Fruit fly (Drosophila melanogaster) whole organism, embryonic: ENCODE data around the gene Dbp73D.

Experiments
- Adf1 ChIP-seq: fragments of 200-800 bp; sonication (Bioruptor generic); IDR thresholded peaks from 2 replicates; pipeline ENCODE4 v1.3.6; 2022; ENCODE audit warnings: missing biosample characterization, missing genetic modification characterization
- BtbVII ChIP-seq: fragments of 200-800 bp; sonication (Bioruptor generic); optimal IDR thresholded peaks from 3 replicates; lab custom pipeline; 2017; ENCODE audit warnings: missing biosample characterization, mild to moderate bottlenecking, missing genetic modification characterization
- CG10147 ChIP-seq: fragments of 200-800 bp; sonication (Bioruptor generic); optimal IDR thresholded peaks from 2 replicates; lab custom pipeline; 2019; ENCODE audit warnings: missing biosample characterization, mild to moderate bottlenecking, missing genetic modification characterization, moderate library complexity
- CG1024 ChIP-seq: fragments of 200-800 bp; sonication (Bioruptor generic); IDR thresholded peaks from 2 replicates; pipeline ENCODE4 v1.3.6; 2022; ENCODE audit warnings: missing biosample characterization, missing genetic modification characterization
- CG10462 ChIP-seq: fragments of 200-800 bp; sonication (Bioruptor generic); optimal IDR thresholded peaks from 2 replicates; lab custom pipeline; 2016; ENCODE audit warnings: missing biosample characterization, missing genetic modification characterization
- CG12744 ChIP-seq: fragments of 200-800 bp; sonication (Bioruptor generic); optimal IDR thresholded peaks from 2 replicates; lab custom pipeline; 2016; ENCODE audit warnings: missing biosample characterization, missing genetic modification characterization
- CG16863 ChIP-seq: fragments of 200-800 bp; sonication (Bioruptor generic); optimal IDR thresholded peaks from 3 replicates; lab custom pipeline; 2016; ENCODE audit warnings: missing biosample characterization, missing genetic modification characterization
- CG17328 ChIP-seq: fragments of 200-800 bp; sonication (Bioruptor generic); IDR thresholded peaks from 2 replicates; pipeline ENCODE4 v1.3.6; 2022; ENCODE audit warnings: missing biosample characterization, missing genetic modification characterization
- CG17385 ChIP-seq: fragments of 200-800 bp; sonication (Bioruptor generic); optimal IDR thresholded peaks from 3 replicates; lab custom pipeline; 2018; ENCODE audit warnings: missing biosample characterization, mild to moderate bottlenecking, missing genetic modification characterization
- CG17912 ChIP-seq: fragments of 200-800 bp; sonication (Bioruptor generic); optimal IDR thresholded peaks from 2 replicates; lab custom pipeline; 2018; ENCODE audit warnings: missing biosample characterization, mild to moderate bottlenecking, missing genetic modification characterization
- CG43689 ChIP-seq: fragments of 200-800 bp; sonication (Bioruptor generic); IDR thresholded peaks from 2 replicates; pipeline ENCODE4 v1.3.6; 2022; ENCODE audit warnings: missing biosample characterization, missing genetic modification characterization
- CG5953 ChIP-seq: fragments of 200-800 bp; sonication (Bioruptor generic); IDR thresholded peaks from 2 replicates; pipeline ENCODE4 v1.3.6; 2022; ENCODE audit warnings: missing biosample characterization, missing genetic modification characterization
- CG7372 ChIP-seq: fragments of 200-800 bp; sonication (Bioruptor generic); IDR thresholded peaks from 2 replicates; pipeline ENCODE4 v1.3.6; 2022; ENCODE audit warnings: missing biosample characterization, missing genetic modification characterization
- CG8388 ChIP-seq: fragments of 200-800 bp; sonication (Bioruptor generic); optimal IDR thresholded peaks from 2 replicates; lab custom pipeline; 2019; ENCODE audit warnings: missing biosample characterization, mild to moderate bottlenecking, missing genetic modification characterization, moderate library complexity
- CG8924 ChIP-seq: fragments of 200-800 bp; optimal IDR thresholded peaks from 3 replicates; lab custom pipeline; 2019; ENCODE audit warnings: missing biosample characterization, mild to moderate bottlenecking, missing genetic modification characterization, moderate library complexity
- CG8944 ChIP-seq: fragments of 200-800 bp; sonication (Bioruptor generic); optimal IDR thresholded peaks from 3 replicates; lab custom pipeline; 2016; ENCODE audit warnings: missing biosample characterization, missing genetic modification characterization
- CG9437 ChIP-seq: fragments of 200-800 bp; sonication (Bioruptor generic); optimal IDR thresholded peaks from 2 replicates; lab custom pipeline; 2018; ENCODE audit warnings: missing biosample characterization, mild to moderate bottlenecking, missing genetic modification characterization
- CG9797 ChIP-seq: fragments of 200-800 bp; sonication (Bioruptor generic); optimal IDR thresholded peaks from 3 replicates; lab custom pipeline; 2018; ENCODE audit warnings: missing biosample characterization, mild to moderate bottlenecking, missing genetic modification characterization
- CTCF ChIP-seq: fragments of 200-800 bp; sonication (Bioruptor generic); optimal IDR thresholded peaks from 2 replicates; lab custom pipeline; 2017; ENCODE audit warnings: missing biosample characterization, mild to moderate bottlenecking, missing genetic modification characterization, moderate library complexity
- Dip2 ChIP-seq: fragments of 200-800 bp; sonication (Bioruptor generic); IDR thresholded peaks from 2 replicates; pipeline ENCODE4 v1.3.6; 2022; ENCODE audit warnings: missing biosample characterization, missing genetic modification characterization
- Fer2 ChIP-seq: fragments of 200-800 bp; sonication (Bioruptor generic); optimal IDR thresholded peaks from 2 replicates; lab custom pipeline; 2018; ENCODE audit warnings: missing biosample characterization, mild to moderate bottlenecking, missing genetic modification characterization, moderate library complexity
- Hey ChIP-seq: fragments of 200-800 bp; sonication (Bioruptor generic); optimal IDR thresholded peaks from 3 replicates; lab custom pipeline; 2018; ENCODE audit warnings: missing biosample characterization, mild to moderate bottlenecking, missing genetic modification characterization
- Hr39 ChIP-seq: fragments of >200 bp; optimal IDR thresholded peaks from 2 replicates; lab custom pipeline; 2017
- NK7.1 ChIP-seq: fragments of 200-800 bp; sonication (Bioruptor generic); optimal IDR thresholded peaks from 3 replicates; lab custom pipeline; 2016; ENCODE audit warnings: missing biosample characterization, missing genetic modification characterization
- Neu2 ChIP-seq: fragments of 200-800 bp; sonication (Bioruptor generic); optimal IDR thresholded peaks from 3 replicates; lab custom pipeline; 2016; ENCODE audit warnings: missing biosample characterization, missing genetic modification characterization, borderline replicate concordance
- Pdp1 ChIP-seq, 2 experiments: fragments of 200-800 bp; sonication (Bioruptor generic); optimal IDR thresholded peaks; 3 replicates each; lab custom pipeline; 2016; ENCODE audit warnings: missing biosample characterization in 2 of 2, missing genetic modification characterization in 2 of 2, mild to moderate bottlenecking in 1 of 2, moderate library complexity in 1 of 2
- Ravus ChIP-seq: fragments of 200-800 bp; sonication (Bioruptor generic); IDR thresholded peaks from 2 replicates; pipeline ENCODE4 v1.3.6; 2022; ENCODE audit warnings: missing biosample characterization, missing genetic modification characterization
- Side ChIP-seq: fragments of 200-800 bp; sonication (Bioruptor generic); optimal IDR thresholded peaks from 2 replicates; lab custom pipeline; 2016; ENCODE audit warnings: missing biosample characterization, missing genetic modification characterization
- Spps ChIP-seq: fragments of 200-800 bp; sonication (Bioruptor generic); optimal IDR thresholded peaks from 2 replicates; lab custom pipeline; 2018; ENCODE audit warnings: missing biosample characterization, mild to moderate bottlenecking, missing genetic modification characterization
- abd-A ChIP-seq: fragments of 200-800 bp; sonication (Bioruptor generic); optimal IDR thresholded peaks from 3 replicates; lab custom pipeline; 2019; ENCODE audit warnings: missing biosample characterization, mild to moderate bottlenecking, missing genetic modification characterization, moderate library complexity
- ac ChIP-seq: fragments of 200-800 bp; sonication (Bioruptor generic); optimal IDR thresholded peaks from 3 replicates; lab custom pipeline; 2017; ENCODE audit warnings: missing biosample characterization, mild to moderate bottlenecking, missing genetic modification characterization
- ara ChIP-seq: fragments of 200-800 bp; sonication (Bioruptor generic); IDR thresholded peaks from 2 replicates; pipeline ENCODE4 v1.3.6; 2022; ENCODE audit warnings: missing biosample characterization, missing genetic modification characterization
- ash1 ChIP-seq: fragments of 200-800 bp; sonication (Bioruptor generic); optimal IDR thresholded peaks from 2 replicates; lab custom pipeline; 2018; ENCODE audit warnings: missing biosample characterization, mild to moderate bottlenecking, missing genetic modification characterization
- br ChIP-seq: fragments of >200 bp; optimal IDR thresholded peaks from 2 replicates; lab custom pipeline; 2017
- btn ChIP-seq: fragments of 200-800 bp; sonication (Bioruptor generic); optimal IDR thresholded peaks from 2 replicates; lab custom pipeline; 2016; ENCODE audit warnings: missing biosample characterization, missing genetic modification characterization
- cad ChIP-seq: fragments of >200 bp; optimal IDR thresholded peaks from 2 replicates; lab custom pipeline; 2017; ENCODE audit warnings: missing biosample characterization, missing genetic modification characterization
- crol ChIP-seq: fragments of 200-800 bp; sonication (Bioruptor generic); IDR thresholded peaks from 2 replicates; pipeline ENCODE4 v1.3.6; 2022; ENCODE audit warnings: missing biosample characterization, missing genetic modification characterization
- crp ChIP-seq, 2 experiments: fragments of 200-800 bp; sonication (Bioruptor generic); optimal IDR thresholded peaks; 2 replicates in 1 of 2; 3 replicates in 1 of 2; lab custom pipeline; 2017; ENCODE audit warnings: missing biosample characterization in 2 of 2, missing genetic modification characterization in 2 of 2, mild to moderate bottlenecking in 1 of 2, moderate library complexity in 1 of 2
- exex ChIP-seq: fragments of 200-800 bp; sonication (Bioruptor generic); optimal IDR thresholded peaks from 4 replicates; lab custom pipeline; 2018; ENCODE audit warnings: missing biosample characterization, mild to moderate bottlenecking, missing genetic modification characterization, moderate library complexity
- gsb ChIP-seq: fragments of 200-800 bp; sonication (Bioruptor generic); IDR thresholded peaks from 2 replicates; pipeline ENCODE4 v1.3.6; 2022; ENCODE audit warnings: missing biosample characterization, missing genetic modification characterization
- insv ChIP-seq, 2 experiments: fragments of 200-800 bp; sonication (Bioruptor generic); optimal IDR thresholded peaks; 3 replicates each; lab custom pipeline; 2016 to 2018; ENCODE audit warnings: missing biosample characterization in 2 of 2, missing genetic modification characterization in 2 of 2
- jing ChIP-seq: fragments of 200-800 bp; sonication (Bioruptor generic); optimal IDR thresholded peaks from 2 replicates; lab custom pipeline; 2018; ENCODE audit warnings: missing biosample characterization, mild to moderate bottlenecking, missing genetic modification characterization
- kah ChIP-seq: fragments of 200-800 bp; sonication (Bioruptor generic); optimal IDR thresholded peaks from 2 replicates; lab custom pipeline; 2018; ENCODE audit warnings: missing biosample characterization, mild to moderate bottlenecking, missing genetic modification characterization
- kay ChIP-seq: fragments of 200-800 bp; sonication (Bioruptor generic); optimal IDR thresholded peaks from 2 replicates; lab custom pipeline; 2016; ENCODE audit warnings: missing biosample characterization, missing genetic modification characterization
- pita ChIP-seq: fragments of 200-800 bp; sonication (Bioruptor generic); optimal IDR thresholded peaks from 2 replicates; lab custom pipeline; 2017; ENCODE audit warnings: missing biosample characterization, mild to moderate bottlenecking, missing genetic modification characterization
- pum ChIP-seq: fragments of 200-800 bp; sonication (Bioruptor generic); optimal IDR thresholded peaks from 2 replicates; lab custom pipeline; 2016; ENCODE audit warnings: missing biosample characterization, missing genetic modification characterization
- tin ChIP-seq: fragments of 200-800 bp; sonication (Bioruptor generic); optimal IDR thresholded peaks from 3 replicates; lab custom pipeline; 2016; ENCODE audit warnings: missing biosample characterization, missing genetic modification characterization
- trem ChIP-seq: fragments of 200-800 bp; optimal IDR thresholded peaks from 3 replicates; lab custom pipeline; 2019; ENCODE audit warnings: missing biosample characterization, mild to moderate bottlenecking, missing genetic modification characterization, moderate library complexity
- usp ChIP-seq: fragments of >200 bp; optimal IDR thresholded peaks from 2 replicates; lab custom pipeline; 2017; ENCODE audit warnings: missing biosample characterization, missing genetic modification characterization
- wdn ChIP-seq: fragments of 200-800 bp; sonication (Bioruptor generic); IDR thresholded peaks from 2 replicates; pipeline ENCODE4 v1.3.6; 2022; ENCODE audit warnings: missing biosample characterization, missing genetic modification characterization
- wek ChIP-seq: fragments of 200-800 bp; sonication (Bioruptor generic); optimal IDR thresholded peaks from 3 replicates; lab custom pipeline; 2018; ENCODE audit warnings: missing biosample characterization, mild to moderate bottlenecking, missing genetic modification characterization, moderate library complexity
- z ChIP-seq: fragments of 200-800 bp; sonication (Bioruptor generic); IDR thresholded peaks from 3 replicates; pipeline ENCODE4 v1.3.6; 2022; ENCODE audit warnings: missing biosample characterization, missing genetic modification characterization
- zen2 ChIP-seq: fragments of 200-800 bp; sonication (Bioruptor generic); IDR thresholded peaks from 3 replicates; pipeline ENCODE4 v1.3.6; 2022; ENCODE audit warnings: missing biosample characterization, missing genetic modification characterization; ENCODE audit not compliant: partially characterized antibody
- zf30C ChIP-seq: fragments of 200-800 bp; sonication (Bioruptor generic); optimal IDR thresholded peaks from 3 replicates; lab custom pipeline; 2018; ENCODE audit warnings: missing biosample characterization, mild to moderate bottlenecking, missing genetic modification characterization

Gene Dbp73D

DNA sequence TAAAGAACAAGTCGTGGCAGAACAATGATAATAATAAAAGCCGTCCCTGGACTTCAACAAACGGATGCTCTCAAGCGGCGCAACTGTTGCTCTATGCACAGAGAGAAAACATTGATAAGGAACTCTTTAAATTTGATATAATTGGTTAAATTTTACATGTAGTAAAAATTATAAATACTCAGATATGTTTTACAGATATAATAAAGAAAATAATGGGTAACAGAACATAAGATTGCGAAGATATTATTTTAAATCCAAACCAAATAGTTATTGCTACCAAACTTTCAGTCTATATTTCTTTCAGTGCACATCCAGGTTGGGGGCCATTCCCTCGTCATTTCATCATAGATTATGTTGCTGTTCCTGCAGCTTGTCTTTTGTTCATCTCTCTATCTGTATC is 19.1 kb upstream of the Dbp73D start (continued):
- TF ChIP-seq CG1024 (GFP tag; lab: Robert Waterston, UW) = no peak
- no peak for TF ChIP-seq CG16863 (GFP tag; lab: Kevin White, UChicago)
- TF ChIP-seq CG8388 (GFP tag; lab: Kevin White, UChicago) = peak; percentile 49
- TF ChIP-seq CG5953 (GFP tag; lab: Robert Waterston, UW) = no peak
- no peak for TF ChIP-seq Fer2
- TF ChIP-seq br = no peak
- no peak for TF ChIP-seq crol (GFP tag; lab: Robert Waterston, UW)
- no peak for TF ChIP-seq kay
- TF ChIP-seq btn = no peak
- TF ChIP-seq ac (GFP tag; lab: Kevin White, UChicago) = no peak
- TF ChIP-seq Side (GFP tag; lab: Kevin White, UChicago) = no peak
- TF ChIP-seq pum (GFP tag; lab: Kevin White, UChicago) = no peak
- TF ChIP-seq Hr39 (lab: Kevin White, UChicago) = no peak
- TF ChIP-seq Pdp1 (GFP tag; optimal IDR thresholded peaks at IDR 0.05; lab: Kevin White, UChicago) = no peak
- no peak for TF ChIP-seq jing
- no peak for TF ChIP-seq exex (tag; lab: Kevin White, UChicago)
- TF ChIP-seq Spps (tag; lab: Kevin White, UChicago) = peak; percentile 79
- TF ChIP-seq CG8924 (tag; lab: Kevin White, UChicago) = peak; percentile 32
- TF ChIP-seq CG17385 (GFP tag; lab: Kevin White, UChicago) = no peak
- TF ChIP-seq NK7.1 (GFP tag; lab: Kevin White, UChicago) = no peak
- TF ChIP-seq tin (GFP tag; lab: Kevin White, UChicago) = peak; percentile 40
- no peak for TF ChIP-seq CG10462 (GFP tag; lab: Kevin White, UChicago)
- TF ChIP-seq CG17328 = no peak
- TF ChIP-seq zf30C (GFP tag; lab: Kevin White, UChicago) = peak; percentile 20
- TF ChIP-seq CG10147 (GFP tag; lab: Kevin White, UChicago) = no peak
- no peak for TF ChIP-seq z (GFP tag; lab: Robert Waterston, UW)
- no peak for TF ChIP-seq Dip2
- TF ChIP-seq CTCF (GFP tag; lab: Kevin White, UChicago) = no peak
- TF ChIP-seq insv (GFP tag; optimal IDR thresholded peaks at IDR 0.05; lab: Kevin White, UChicago) = no peak
- TF ChIP-seq CG9437 (GFP tag; lab: Kevin White, UChicago) = no peak
- TF ChIP-seq zen2 = no peak
- no peak for TF ChIP-seq pita (GFP tag; lab: Kevin White, UChicago)
- no peak for TF ChIP-seq wek (GFP tag; lab: Kevin White, UChicago)
- no peak for TF ChIP-seq crp (GFP tag; optimal IDR thresholded peaks at IDR 0.05; lab: Kevin White, UChicago)
- TF ChIP-seq Adf1 = no peak
- no peak for TF ChIP-seq BtbVII
- TF ChIP-seq Ravus = no peak
- TF ChIP-seq CG12744 (GFP tag; lab: Kevin White, UChicago) = no peak
- TF ChIP-seq CG9797 = no peak
- TF ChIP-seq kah = no peak
- TF ChIP-seq ash1 = no peak
- TF ChIP-seq wdn (GFP tag; lab: Robert Waterston, UW) = no peak
- no peak for TF ChIP-seq CG7372 (GFP tag; lab: Robert Waterston, UW)
- TF ChIP-seq CG8944 (GFP tag; lab: Kevin White, UChicago) = no peak
- no peak for TF ChIP-seq gsb (GFP tag; lab: Robert Waterston, UW)
- no peak for TF ChIP-seq Neu2 (GFP tag; lab: Kevin White, UChicago)
- TF ChIP-seq cad (GFP tag; lab: Kevin White, UChicago) = no peak
- no peak for TF ChIP-seq ara (GFP tag; lab: Robert Waterston, UW)
- no peak for TF ChIP-seq CG17912 (GFP tag; lab: Kevin White, UChicago)
- TF ChIP-seq CG43689 (GFP tag; lab: Robert Waterston, UW) = no peak
- no peak for TF ChIP-seq usp (GFP tag; lab: Kevin White, UChicago)
- TF ChIP-seq Hey (tag; lab: Kevin White, UChicago) = no peak
- no peak for TF ChIP-seq abd-A
- peak; percentile 31 for TF ChIP-seq trem
